Fruit fly (Drosophila melanogaster) whole organism, embryonic: ENCODE results near the gene CG42592.

ENCODE experiments used
- Adf1 ChIP-seq: fragments of 200-800 bp; sonication (Bioruptor generic); IDR thresholded peaks from 2 replicates; pipeline ENCODE4 v1.3.6; 2022; ENCODE audit warnings: missing biosample characterization, missing genetic modification characterization
- B-H2 ChIP-seq: fragments of 200-800 bp; sonication (Bioruptor generic); optimal IDR thresholded peaks from 2 replicates; lab custom pipeline; 2018; ENCODE audit warnings: missing biosample characterization, mild to moderate bottlenecking, missing genetic modification characterization
- CG11247 ChIP-seq: fragments of 200-800 bp; sonication (Bioruptor generic); IDR thresholded peaks from 2 replicates; pipeline ENCODE4 v1.3.6; 2022; ENCODE audit warnings: missing biosample characterization, missing genetic modification characterization
- CG12391 ChIP-seq: fragments of 200-800 bp; sonication (Bioruptor generic); optimal IDR thresholded peaks from 3 replicates; lab custom pipeline; 2018; ENCODE audit warnings: missing biosample characterization, mild to moderate bottlenecking, missing genetic modification characterization, moderate library complexity
- CG13123 ChIP-seq: fragments of 200-800 bp; sonication (Bioruptor generic); optimal IDR thresholded peaks from 2 replicates; lab custom pipeline; 2016; ENCODE audit warnings: missing biosample characterization, missing genetic modification characterization
- CG15514 ChIP-seq: fragments of 200-800 bp; sonication (Bioruptor generic); optimal IDR thresholded peaks from 3 replicates; lab custom pipeline; 2017; ENCODE audit warnings: missing biosample characterization, missing genetic modification characterization, mild to moderate bottlenecking, moderate library complexity, missing genetic modification reagents
- CG16779 ChIP-seq: fragments of 200-800 bp; sonication (Bioruptor generic); IDR thresholded peaks from 2 replicates; pipeline ENCODE4 v1.3.6; 2022; ENCODE audit warnings: missing biosample characterization, missing genetic modification characterization
- CG2678 ChIP-seq: fragments of 200-800 bp; sonication (Bioruptor generic); optimal IDR thresholded peaks from 3 replicates; lab custom pipeline; 2019; ENCODE audit warnings: missing biosample characterization, mild to moderate bottlenecking, missing genetic modification characterization, moderate library complexity
- CG31388 ChIP-seq: fragments of 200-800 bp; sonication (Bioruptor generic); optimal IDR thresholded peaks from 2 replicates; lab custom pipeline; 2016; ENCODE audit warnings: missing biosample characterization, missing genetic modification characterization
- CG32767 ChIP-seq: fragments of 200-800 bp; sonication (Bioruptor generic); IDR thresholded peaks from 2 replicates; pipeline ENCODE4 v1.3.6; 2022; ENCODE audit warnings: missing biosample characterization, missing genetic modification characterization
- CG32772 ChIP-seq: fragments of 200-800 bp; sonication (Bioruptor generic); IDR thresholded peaks from 2 replicates; pipeline ENCODE4 v1.3.6; 2022; ENCODE audit warnings: missing biosample characterization, missing genetic modification characterization
- CG4820 ChIP-seq: fragments of 200-800 bp; sonication (Bioruptor generic); optimal IDR thresholded peaks from 3 replicates; lab custom pipeline; 2016; ENCODE audit warnings: missing biosample characterization, missing genetic modification characterization
- CG5953 ChIP-seq: fragments of 200-800 bp; sonication (Bioruptor generic); IDR thresholded peaks from 2 replicates; pipeline ENCODE4 v1.3.6; 2022; ENCODE audit warnings: missing biosample characterization, missing genetic modification characterization
- CG6689 ChIP-seq: fragments of 200-800 bp; sonication (Bioruptor generic); IDR thresholded peaks from 2 replicates; pipeline ENCODE4 v1.3.6; 2022; ENCODE audit warnings: missing biosample characterization, missing genetic modification characterization
- CG6791 ChIP-seq: fragments of 200-800 bp; sonication (Bioruptor generic); IDR thresholded peaks from 3 replicates; pipeline ENCODE4 v1.3.6; 2022; ENCODE audit warnings: missing biosample characterization, missing genetic modification characterization; ENCODE audit not compliant: partially characterized antibody
- CG6854 ChIP-seq: fragments of 200-800 bp; sonication (Bioruptor generic); optimal IDR thresholded peaks from 3 replicates; lab custom pipeline; 2017; ENCODE audit warnings: missing biosample characterization, mild to moderate bottlenecking, missing genetic modification characterization
- CG7745 ChIP-seq: fragments of 200-800 bp; sonication (Bioruptor generic); optimal IDR thresholded peaks from 2 replicates; lab custom pipeline; 2018; ENCODE audit warnings: missing biosample characterization, mild to moderate bottlenecking, missing genetic modification characterization, moderate library complexity
- CG7963 ChIP-seq: fragments of 200-800 bp; sonication (Bioruptor generic); IDR thresholded peaks from 3 replicates; pipeline ENCODE4 v1.3.6; 2022; ENCODE audit warnings: missing biosample characterization, missing genetic modification characterization; ENCODE audit not compliant: partially characterized antibody
- CG8089 ChIP-seq: fragments of 200-800 bp; sonication (Bioruptor generic); optimal IDR thresholded peaks from 3 replicates; lab custom pipeline; 2016; ENCODE audit warnings: missing biosample characterization, missing genetic modification characterization
- CG8944 ChIP-seq: fragments of 200-800 bp; sonication (Bioruptor generic); optimal IDR thresholded peaks from 3 replicates; lab custom pipeline; 2016; ENCODE audit warnings: missing biosample characterization, missing genetic modification characterization
- CG9727 ChIP-seq: fragments of 200-800 bp; sonication (Bioruptor generic); optimal IDR thresholded peaks from 3 replicates; lab custom pipeline; 2017; ENCODE audit warnings: missing biosample characterization, mild to moderate bottlenecking, missing genetic modification characterization
- CHES-1-like ChIP-seq: fragments of 200-800 bp; sonication (Bioruptor generic); optimal IDR thresholded peaks from 2 replicates; lab custom pipeline; 2016; ENCODE audit warnings: missing biosample characterization, missing genetic modification characterization
- Deaf1 ChIP-seq: fragments of 200-800 bp; optimal IDR thresholded peaks from 3 replicates; lab custom pipeline; 2019; ENCODE audit warnings: missing biosample characterization, mild to moderate bottlenecking, missing genetic modification characterization, moderate library complexity
- HLH3B ChIP-seq: fragments of 200-800 bp; sonication (Bioruptor generic); IDR thresholded peaks from 2 replicates; pipeline ENCODE4 v1.3.6; 2022; ENCODE audit warnings: missing biosample characterization, missing genetic modification characterization
- HLHmδ ChIP-seq: fragments of 200-800 bp; sonication (Bioruptor generic); optimal IDR thresholded peaks from 2 replicates; lab custom pipeline; 2018; ENCODE audit warnings: missing biosample characterization, mild to moderate bottlenecking, missing genetic modification characterization, moderate library complexity
- NFAT ChIP-seq: fragments of 200-800 bp; sonication (Bioruptor generic); IDR thresholded peaks from 2 replicates; pipeline ENCODE4 v1.3.6; 2022; ENCODE audit warnings: missing biosample characterization, missing genetic modification characterization
- Neu2 ChIP-seq: fragments of 200-800 bp; sonication (Bioruptor generic); optimal IDR thresholded peaks from 3 replicates; lab custom pipeline; 2016; ENCODE audit warnings: missing biosample characterization, missing genetic modification characterization, borderline replicate concordance
- Ptx1 ChIP-seq: fragments of 200-800 bp; sonication (Bioruptor generic); IDR thresholded peaks from 2 replicates; pipeline ENCODE4 v1.3.6; 2022; ENCODE audit warnings: missing biosample characterization, missing genetic modification characterization
- Sin3A ChIP-seq: fragments of >200 bp; optimal IDR thresholded peaks from 2 replicates; lab custom pipeline; 2018
- Usf ChIP-seq: fragments of 200-800 bp; sonication (Bioruptor generic); optimal IDR thresholded peaks from 2 replicates; lab custom pipeline; 2017; ENCODE audit warnings: missing genotype, missing biosample characterization, missing genetic modification characterization
- Xbp1 ChIP-seq: fragments of 200-800 bp; sonication (Bioruptor generic); optimal IDR thresholded peaks from 3 replicates; lab custom pipeline; 2016; ENCODE audit warnings: missing biosample characterization, mild to moderate bottlenecking, missing genetic modification characterization
- ap ChIP-seq: fragments of 200-800 bp; sonication (Bioruptor generic); IDR thresholded peaks from 2 replicates; pipeline ENCODE4 v1.3.6; 2022; ENCODE audit warnings: missing biosample characterization, missing genetic modification characterization
- cad ChIP-seq: fragments of >200 bp; optimal IDR thresholded peaks from 2 replicates; lab custom pipeline; 2017; ENCODE audit warnings: missing biosample characterization, missing genetic modification characterization
- crp ChIP-seq, 2 experiments: fragments of 200-800 bp; sonication (Bioruptor generic); optimal IDR thresholded peaks; 2 replicates in 1 of 2; 3 replicates in 1 of 2; lab custom pipeline; 2017; ENCODE audit warnings: missing biosample characterization in 2 of 2, missing genetic modification characterization in 2 of 2, mild to moderate bottlenecking in 1 of 2, moderate library complexity in 1 of 2
- dimm ChIP-seq: fragments of 200-800 bp; sonication (Bioruptor generic); IDR thresholded peaks from 2 replicates; pipeline ENCODE4 v1.3.6; 2022; ENCODE audit warnings: missing biosample characterization, missing genetic modification characterization
- ewg ChIP-seq: fragments of 200-800 bp; sonication (Bioruptor generic); optimal IDR thresholded peaks from 3 replicates; lab custom pipeline; 2017; ENCODE audit warnings: mild to moderate bottlenecking, missing biosample characterization, missing genetic modification reagents, missing genetic modification characterization
- exex ChIP-seq: fragments of 200-800 bp; sonication (Bioruptor generic); optimal IDR thresholded peaks from 4 replicates; lab custom pipeline; 2018; ENCODE audit warnings: missing biosample characterization, mild to moderate bottlenecking, missing genetic modification characterization, moderate library complexity
- ftz-f1 ChIP-seq: fragments of 200-800 bp; sonication (Bioruptor generic); optimal IDR thresholded peaks from 2 replicates; lab custom pipeline; 2016; ENCODE audit warnings: missing biosample characterization, missing genetic modification characterization
- gcm2 ChIP-seq: fragments of 200-800 bp; sonication (Bioruptor generic); optimal IDR thresholded peaks from 2 replicates; lab custom pipeline; 2016; ENCODE audit warnings: missing biosample characterization, missing genetic modification characterization
- ham ChIP-seq: fragments of 200-800 bp; sonication (Bioruptor generic); IDR thresholded peaks from 2 replicates; pipeline ENCODE4 v1.3.6; 2022; ENCODE audit warnings: missing biosample characterization, missing genetic modification characterization
- inv ChIP-seq: fragments of 200-800 bp; sonication (Bioruptor generic); IDR thresholded peaks from 2 replicates; pipeline ENCODE4 v1.3.6; 2022; ENCODE audit warnings: missing biosample characterization, missing genetic modification characterization; ENCODE audit not compliant: partially characterized antibody
- knrl ChIP-seq: fragments of 200-800 bp; sonication (Bioruptor generic); IDR thresholded peaks from 3 replicates; pipeline ENCODE4 v1.3.6; 2022; ENCODE audit warnings: missing biosample characterization, missing genetic modification characterization; ENCODE audit not compliant: partially characterized antibody
- pan ChIP-seq, 4 experiments: fragments of >200 bp in 3 of 4; fragments of 200-800 bp in 1 of 4; sonication (Bioruptor generic) in 1 of 4; optimal IDR thresholded peaks in 3 of 4; IDR thresholded peaks in 1 of 4; 2 replicates each; pipeline versions ENCODE4 v1.3.6 to Lab custom; 2017 to 2022; ENCODE audit warnings: missing biosample characterization in 2 of 4, missing genetic modification characterization in 2 of 4, mixed read lengths in 1 of 4
- prd ChIP-seq, 3 experiments: fragments of >200 bp in 2 of 3; fragments of 200-800 bp in 1 of 3; sonication (Bioruptor generic) in 1 of 3; optimal IDR thresholded peaks in 2 of 3; IDR thresholded peaks in 1 of 3; 2 replicates in 2 of 3; 3 replicates in 1 of 3; pipeline versions ENCODE4 v1.3.6 to Lab custom; 2017 to 2022; ENCODE audit warnings: missing biosample characterization in 1 of 3, missing genetic modification characterization in 1 of 3
- sima ChIP-seq: fragments of 200-800 bp; sonication (Bioruptor generic); optimal IDR thresholded peaks from 2 replicates; lab custom pipeline; 2016; ENCODE audit warnings: missing biosample characterization, missing genetic modification characterization
- sisA ChIP-seq: fragments of 200-800 bp; sonication (Bioruptor generic); IDR thresholded peaks from 2 replicates; pipeline ENCODE4 v1.3.6; 2022; ENCODE audit warnings: missing biosample characterization, missing genetic modification characterization
- tgo ChIP-seq: fragments of 200-800 bp; sonication (Bioruptor generic); IDR thresholded peaks from 3 replicates; pipeline ENCODE4 v1.3.6; 2022; ENCODE audit warnings: missing biosample characterization, missing genetic modification characterization
- unpg ChIP-seq: fragments of 200-800 bp; sonication (Bioruptor generic); optimal IDR thresholded peaks from 3 replicates; lab custom pipeline; 2018; ENCODE audit warnings: missing biosample characterization, mild to moderate bottlenecking, missing genetic modification characterization, moderate library complexity

CG42592 gene

dm6 chr3R:29798966-29799680 is 37.0 kb downstream of the CG42592 start, which contains the start of the genes Rnb and Drice (continued):
- 0 out of 2 replicates have a peak, but pooled peaks have one; percentile 30 for TF ChIP-seq CG32767 (GFP tag; lab: Robert Waterston, UW)
- TF ChIP-seq HLHmδ (GFP tag; lab: Kevin White, UChicago), result no peak
- TF ChIP-seq CG6791 (GFP tag; lab: Robert Waterston, UW), result peak; percentile 60
- peak; percentile 50 for TF ChIP-seq CG6854
- 0 out of 2 replicates have a peak, but pooled peaks have one; percentile 6 for TF ChIP-seq CG5953 (GFP tag; lab: Robert Waterston, UW)
- TF ChIP-seq ftz-f1 (GFP tag; lab: Kevin White, UChicago), result no peak
- no peak for TF ChIP-seq B-H2 (GFP tag; lab: Kevin White, UChicago)
- TF ChIP-seq NFAT (GFP tag; lab: Robert Waterston, UW), result peak; percentile 49; the same call in 1 of the 2 replicates
- TF ChIP-seq ap (GFP tag; lab: Robert Waterston, UW), result 0 out of 2 replicates have a peak, but pooled peaks have one; percentile 13
- TF ChIP-seq CG2678 (tag; lab: Kevin White, UChicago), result no peak
- TF ChIP-seq pan (optimal IDR thresholded peaks at IDR 0.05; lab: Kevin White, UChicago), result no peak
- peak in 1 of 2 experiments; percentile 45 for TF ChIP-seq pan (GFP tag; optimal IDR thresholded peaks at IDR 0.05 in 1 of 2, IDR thresholded peaks at IDR 0.05 in 1 of 2)
- peak; percentile 55 for TF ChIP-seq Ptx1
- no peak for TF ChIP-seq Adf1 (GFP tag; lab: Robert Waterston, UW)
- peak; percentile 60 for TF ChIP-seq inv (GFP tag; lab: Robert Waterston, UW)
- TF ChIP-seq HLH3B (GFP tag; lab: Robert Waterston, UW), result no peak
- no peak for TF ChIP-seq unpg
- TF ChIP-seq exex, result no peak
- peak; percentile 13; the same call in 1 of the 2 replicates for TF ChIP-seq sisA
- TF ChIP-seq CG15514 (GFP tag; lab: Kevin White, UChicago), result peak; percentile 31
- no peak for TF ChIP-seq ham (GFP tag; lab: Robert Waterston, UW)
- peak; percentile 66 for TF ChIP-seq knrl (GFP tag; lab: Robert Waterston, UW)
- no peak for TF ChIP-seq CG16779
- TF ChIP-seq CG12391 (tag; lab: Kevin White, UChicago), result peak; percentile 63
- no peak for TF ChIP-seq Neu2 (GFP tag; lab: Kevin White, UChicago)
- no peak for TF ChIP-seq prd (optimal IDR thresholded peaks at IDR 0.05; lab: Kevin White, UChicago)
- peak; percentile 55 for TF ChIP-seq prd (GFP tag; IDR thresholded peaks at IDR 0.05; lab: Robert Waterston, UW)
- no peak for TF ChIP-seq sima (GFP tag; lab: Kevin White, UChicago)
- TF ChIP-seq CG7745 (tag; lab: Kevin White, UChicago), result no peak
- TF ChIP-seq ewg (GFP tag; lab: Kevin White, UChicago), result no peak
- TF ChIP-seq Sin3A, result peak; percentile 77
- no peak for TF ChIP-seq CG31388
- TF ChIP-seq CG13123, result peak; percentile 43
- no peak for TF ChIP-seq CG8944
- TF ChIP-seq CG6689 (GFP tag; lab: Robert Waterston, UW), result no peak
- 0 out of 3 replicates have a peak, but pooled peaks have one; percentile 45 for TF ChIP-seq CG7963
- 0 out of 2 replicates have a peak, but pooled peaks have one; percentile 25 for TF ChIP-seq CG32772 (GFP tag; lab: Robert Waterston, UW)
- TF ChIP-seq CG4820 (GFP tag; lab: Kevin White, UChicago), result peak; percentile 16
- peak; percentile 77 for TF ChIP-seq CG9727
- TF ChIP-seq tgo (GFP tag; lab: Robert Waterston, UW), result peak; percentile 47
- peak; percentile 49; the same call in 1 of the 2 replicates for TF ChIP-seq CG11247
- TF ChIP-seq Usf (GFP tag; lab: Kevin White, UChicago), result no peak
- TF ChIP-seq cad (GFP tag; lab: Kevin White, UChicago), result peak; percentile 96
- TF ChIP-seq Deaf1, result no peak
- no peak for TF ChIP-seq CG8089 (GFP tag; lab: Kevin White, UChicago)
- no peak for TF ChIP-seq dimm (GFP tag; lab: Robert Waterston, UW)
- TF ChIP-seq crp (GFP tag; optimal IDR thresholded peaks at IDR 0.05; lab: Kevin White, UChicago), result peak in 1 of 2 experiments; percentile 2
- no peak for TF ChIP-seq CHES-1-like (GFP tag; lab: Kevin White, UChicago)
- TF ChIP-seq gcm2 (GFP tag; lab: Kevin White, UChicago), result no peak
- TF ChIP-seq Xbp1 (GFP tag; lab: Kevin White, UChicago), result peak; percentile 53
